Fruit fly (Drosophila melanogaster): Measurements from ENCODE around the gene CG17806.

Gene CG17806

dm6 chr3R:17776952-17777407, 26.1 kb downstream of the CG17806 start (continued):
- TF ChIP-seq tio (GFP tag; optimal IDR thresholded peaks at IDR 0.05) (no peak), slbo (GFP tag; IDR thresholded peaks at IDR 0.05) (peak; percentile 48; the same call in 1 of the 2 replicates), bab2 (GFP tag; optimal IDR thresholded peaks at IDR 0.05) (peak; percentile 12), sqz (GFP tag; optimal IDR thresholded peaks at IDR 0.05) (no peak), HLH54F (GFP tag; optimal IDR thresholded peaks at IDR 0.05) (peak; percentile 16), CG11093 (GFP tag; IDR thresholded peaks at IDR 0.05) (no peak), gce (GFP tag; IDR thresholded peaks at IDR 0.05) (no peak), CG16815 (GFP tag; optimal IDR thresholded peaks at IDR 0.05) (no peak), CG10431 (GFP tag; optimal IDR thresholded peaks at IDR 0.05) (no peak), YL-1 (GFP tag; optimal IDR thresholded peaks at IDR 0.05) (peak; percentile 5), wdn (GFP tag; IDR thresholded peaks at IDR 0.05) (no peak), Doc2 (GFP tag; IDR thresholded peaks at IDR 0.05) (no peak), crol (GFP tag; IDR thresholded peaks at IDR 0.05) (peak; percentile 35; the same call in 1 of the 2 replicates), CG9727 (GFP tag; optimal IDR thresholded peaks at IDR 0.05) (no peak), NFAT (GFP tag; IDR thresholded peaks at IDR 0.05) (no peak), pfk (GFP tag; optimal IDR thresholded peaks at IDR 0.05) (peak; percentile 96), CG14050 (GFP tag; IDR thresholded peaks at IDR 0.05) (no peak), tx (GFP tag; optimal IDR thresholded peaks at IDR 0.05) (no peak), CG15479 (GFP tag; optimal IDR thresholded peaks at IDR 0.05) (no peak), CG12744 (GFP tag; optimal IDR thresholded peaks at IDR 0.05) (no peak), Deaf1 (tag; optimal IDR thresholded peaks at IDR 0.05) (no peak), br (optimal IDR thresholded peaks at IDR 0.05) (no peak), danr (GFP tag; IDR thresholded peaks at IDR 0.05) (no peak), CG2889 (GFP tag; IDR thresholded peaks at IDR 0.05) (no peak), Rfx (GFP tag; IDR thresholded peaks at IDR 0.05) (peak; percentile 41; the same call in 1 of the 2 replicates), zen (tag; optimal IDR thresholded peaks at IDR 0.05) (no peak), gro (GFP tag; optimal IDR thresholded peaks at IDR 0.05) (no peak), BtbVII (GFP tag; optimal IDR thresholded peaks at IDR 0.05) (no peak), klu (GFP tag; IDR thresholded peaks at IDR 0.05) (no peak), Abd-B (GFP tag; optimal IDR thresholded peaks at IDR 0.05) (peak; percentile 12), CG17912 (GFP tag; optimal IDR thresholded peaks at IDR 0.05) (no peak), pho (GFP tag; optimal IDR thresholded peaks at IDR 0.05) (no peak), Spps (tag; optimal IDR thresholded peaks at IDR 0.05) (no peak), mirr (GFP tag; optimal IDR thresholded peaks at IDR 0.05) (no peak), kay (GFP tag; optimal IDR thresholded peaks at IDR 0.05) (no peak), usp (GFP tag; optimal IDR thresholded peaks at IDR 0.05) (no peak), CG10543 (GFP tag; optimal IDR thresholded peaks at IDR 0.05) (no peak), Max (GFP tag; optimal IDR thresholded peaks at IDR 0.05) (no peak), Hr3 (GFP tag; optimal IDR thresholded peaks at IDR 0.05) (no peak), oc (tag; optimal IDR thresholded peaks at IDR 0.05) (no peak), CG8765 (GFP tag; IDR thresholded peaks at IDR 0.05) (no peak), CG12104 (GFP tag; optimal IDR thresholded peaks at IDR 0.05) (no peak), CG31441 (GFP tag; IDR thresholded peaks at IDR 0.05) (no peak), CG11504 (tag; optimal IDR thresholded peaks at IDR 0.05) (peak; percentile 48), tin (GFP tag; optimal IDR thresholded peaks at IDR 0.05) (peak; percentile 23), Mrtf (GFP tag; IDR thresholded peaks at IDR 0.05) (no peak), ranshi (GFP tag; IDR thresholded peaks at IDR 0.05) (no peak), dpn (GFP tag; optimal IDR thresholded peaks at IDR 0.05) (peak; percentile 44 to 54), Drgx (GFP tag; IDR thresholded peaks at IDR 0.05) (no peak), Rx (GFP tag; IDR thresholded peaks at IDR 0.05) (peak; percentile 45; the same call in 1 of the 2 replicates), Ravus (GFP tag; IDR thresholded peaks at IDR 0.05) (no peak), CG11695 (GFP tag; IDR thresholded peaks at IDR 0.05) (no peak), CG6175 (GFP tag; IDR thresholded peaks at IDR 0.05) (no peak), Atf3 (GFP tag; optimal IDR thresholded peaks at IDR 0.05) (no peak)
